Worm (Caenorhabditis elegans) whole organism, young adult: ENCODE results near the gene F58A4.2.

Experiments used
- B0336.3 ChIP-seq: fragments of 200-800 bp; sonication (Bioruptor generic); IDR thresholded peaks from 2 replicates; pipeline ENCODE4 v1.3.6; 2022; ENCODE audit warnings: missing genetic modification characterization, missing compliant biosample characterization
- F22D6.2 ChIP-seq: sonication (generic microtip); optimal IDR thresholded peaks from 2 replicates; lab custom pipeline; 2016; ENCODE audit warnings: mild to moderate bottlenecking, missing genetic modification characterization, missing compliant biosample characterization
- K11D2.4 ChIP-seq: fragments of 200-800 bp; sonication (Bioruptor generic); IDR thresholded peaks from 2 replicates; pipeline ENCODE4 v1.3.6; 2022; ENCODE audit warnings: missing genetic modification reagents, missing genetic modification characterization, missing compliant biosample characterization
- Y53F4B.3 ChIP-seq: fragments of 200-800 bp; sonication (Bioruptor generic); IDR thresholded peaks from 2 replicates; pipeline ENCODE4 v1.3.6; 2022; ENCODE audit warnings: missing genetic modification reagents, missing genetic modification characterization, missing compliant biosample characterization
- Y56A3A.18 ChIP-seq: fragments of 200-800 bp; sonication (Bioruptor generic); IDR thresholded peaks from 2 replicates; pipeline ENCODE4 v1.3.6; 2022; ENCODE audit warnings: missing genetic modification reagents, missing genetic modification characterization, missing compliant biosample characterization
- akir-1 ChIP-seq: fragments of 200-800 bp; sonication (Bioruptor generic); optimal IDR thresholded peaks from 2 replicates; lab custom pipeline; 2018; ENCODE audit warnings: mild to moderate bottlenecking, missing genetic modification characterization, moderate library complexity, missing compliant biosample characterization
- ama-1 ChIP-seq, 3 experiments: fragments of 150-350 bp in 1 of 3; sonication (generic microtip) in 2 of 3; optimal IDR thresholded peaks; 2 replicates each; lab custom pipeline; 2014 to 2018; ENCODE audit warnings: missing biosample characterization in 2 of 3, missing genetic modification characterization in 2 of 3, missing genetic modification reagents in 2 of 3
- athp-1 ChIP-seq: sonication (generic microtip); optimal IDR thresholded peaks from 2 replicates; lab custom pipeline; 2017; ENCODE audit warnings: mild to moderate bottlenecking, missing genetic modification characterization, missing compliant biosample characterization
- attf-3 ChIP-seq: fragments of 200-800 bp; sonication (Bioruptor generic); conservative IDR thresholded peaks from 2 replicates; pipeline ENCODE4 v1.3.6; 2022; ENCODE audit warnings: missing genetic modification reagents, missing genetic modification characterization, missing compliant biosample characterization
- attf-5 ChIP-seq: fragments of 200-800 bp; sonication (Bioruptor generic); optimal IDR thresholded peaks from 2 replicates; lab custom pipeline; 2018; ENCODE audit warnings: mild to moderate bottlenecking, missing genetic modification characterization, missing compliant biosample characterization
- cebp-1 ChIP-seq, 2 experiments: fragments of 200-800 bp in 1 of 2; sonication (Bioruptor generic) in 1 of 2; sonication (generic microtip) in 1 of 2; IDR thresholded peaks in 1 of 2; optimal IDR thresholded peaks in 1 of 2; 2 replicates each; pipeline versions ENCODE4 v1.3.6 to Lab custom; 2017 to 2022; ENCODE audit warnings: missing compliant biosample characterization in 2 of 2, missing genetic modification characterization in 2 of 2, mild to moderate bottlenecking in 1 of 2, missing genetic modification reagents in 1 of 2, moderate library complexity in 1 of 2
- ceh-27 ChIP-seq: fragments of 200-800 bp; sonication (Bioruptor generic); optimal IDR thresholded peaks from 2 replicates; lab custom pipeline; 2018; ENCODE audit warnings: mild to moderate bottlenecking, missing genetic modification characterization, moderate library complexity, missing compliant biosample characterization
- die-1 ChIP-seq: sonication (generic microtip); optimal IDR thresholded peaks from 2 replicates; lab custom pipeline; 2016; ENCODE audit warnings: missing genotype, mild to moderate bottlenecking, missing genetic modification characterization, missing compliant biosample characterization
- dox-1 ChIP-seq: fragments of 200-800 bp; sonication (Bioruptor generic); IDR thresholded peaks from 2 replicates; pipeline ENCODE4 v1.3.6; 2022; ENCODE audit warnings: missing genetic modification reagents, missing genetic modification characterization, missing compliant biosample characterization
- efl-1 ChIP-seq: fragments of 150-350 bp; optimal IDR thresholded peaks from 2 replicates; lab custom pipeline; 2014; ENCODE audit warnings: missing biosample characterization, missing genetic modification reagents, missing genetic modification characterization
- egl-44 ChIP-seq: fragments of 200-800 bp; sonication (Bioruptor generic); IDR thresholded peaks from 2 replicates; pipeline ENCODE4 v1.3.6; 2022; ENCODE audit warnings: missing genetic modification reagents, missing genetic modification characterization, missing compliant biosample characterization
- egrh-3 ChIP-seq: fragments of 200-800 bp; sonication (Bioruptor generic); IDR thresholded peaks from 2 replicates; pipeline ENCODE4 v1.3.6; 2022; ENCODE audit warnings: missing genetic modification reagents, missing genetic modification characterization, missing compliant biosample characterization
- fkh-3 ChIP-seq: sonication (generic microtip); optimal IDR thresholded peaks from 2 replicates; lab custom pipeline; 2016; ENCODE audit warnings: mild to moderate bottlenecking, missing genetic modification characterization, missing compliant biosample characterization
- gei-17 ChIP-seq: fragments of 200-800 bp; sonication (Bioruptor generic); optimal IDR thresholded peaks from 2 replicates; lab custom pipeline; 2018; ENCODE audit warnings: mild to moderate bottlenecking, missing genetic modification characterization, missing compliant biosample characterization
- lin-26 ChIP-seq: fragments of 200-800 bp; sonication (Bioruptor generic); IDR thresholded peaks from 2 replicates; pipeline ENCODE4 v1.3.6; 2022; ENCODE audit warnings: missing genetic modification reagents, missing genetic modification characterization, missing compliant biosample characterization
- lin-35 ChIP-seq, 3 experiments: fragments of 150-350 bp in 2 of 3; sonication (generic microtip) in 1 of 3; optimal IDR thresholded peaks; 2 replicates each; lab custom pipeline; 2014 to 2018; ENCODE audit warnings: missing biosample characterization in 3 of 3, missing genetic modification characterization in 3 of 3, missing genetic modification reagents in 3 of 3
- madf-3 ChIP-seq: fragments of 200-800 bp; sonication (Bioruptor generic); IDR thresholded peaks from 2 replicates; pipeline ENCODE4 v1.3.6; 2022; ENCODE audit warnings: missing genetic modification reagents, missing genetic modification characterization, missing compliant biosample characterization
- madf-6 ChIP-seq: fragments of 200-800 bp; sonication (Bioruptor generic); IDR thresholded peaks from 2 replicates; pipeline ENCODE4 v1.3.6; 2022; ENCODE audit warnings: missing genetic modification reagents, missing genetic modification characterization, missing compliant biosample characterization
- nfyb-1 ChIP-seq: fragments of 200-800 bp; sonication (Bioruptor generic); IDR thresholded peaks from 2 replicates; pipeline ENCODE4 v1.3.6; 2022; ENCODE audit warnings: missing genetic modification reagents, missing genetic modification characterization, missing compliant biosample characterization
- nhr-179 ChIP-seq: sonication (generic microtip); optimal IDR thresholded peaks from 2 replicates; lab custom pipeline; 2016; ENCODE audit warnings: mild to moderate bottlenecking, missing genetic modification characterization, missing compliant biosample characterization
- nhr-80 ChIP-seq: sonication (generic microtip); optimal IDR thresholded peaks from 2 replicates; lab custom pipeline; 2016; ENCODE audit warnings: missing genetic modification characterization, missing compliant biosample characterization
- repo-1 ChIP-seq: sonication (generic microtip); optimal IDR thresholded peaks from 2 replicates; lab custom pipeline; 2017; ENCODE audit warnings: mild to moderate bottlenecking, missing genetic modification characterization, missing compliant biosample characterization
- snpc-4 ChIP-seq, 5 experiments: fragments of 150-350 bp in 1 of 5; sonication (generic microtip) in 4 of 5; optimal IDR thresholded peaks; 2 replicates each; lab custom pipeline; 2014 to 2018; ENCODE audit warnings: missing genetic modification characterization in 5 of 5, missing biosample characterization in 3 of 5, antibody characterized with exemption in 2 of 5, mild to moderate bottlenecking in 2 of 5, missing compliant biosample characterization in 2 of 5, missing genotype in 2 of 5, moderate library complexity in 2 of 5, missing genetic modification reagents in 1 of 5
- somi-1 ChIP-seq: fragments of 200-800 bp; sonication (Bioruptor generic); optimal IDR thresholded peaks from 2 replicates; lab custom pipeline; 2018; ENCODE audit warnings: mild to moderate bottlenecking, missing genetic modification characterization, missing compliant biosample characterization
- tbp1 ChIP-seq: fragments of 200-800 bp; sonication (Bioruptor generic); optimal IDR thresholded peaks from 2 replicates; lab custom pipeline; 2018; ENCODE audit warnings: mild to moderate bottlenecking, missing genetic modification characterization, missing compliant biosample characterization
- tbx-9 ChIP-seq: sonication (generic microtip); optimal IDR thresholded peaks from 2 replicates; lab custom pipeline; 2016; ENCODE audit warnings: borderline replicate concordance, missing genetic modification characterization, inconsistent platforms, missing compliant biosample characterization
- tlf-1 ChIP-seq: fragments of 200-800 bp; sonication (Bioruptor generic); optimal IDR thresholded peaks from 2 replicates; lab custom pipeline; 2018; ENCODE audit warnings: mild to moderate bottlenecking, missing genetic modification characterization, missing compliant biosample characterization
- xnd-1 ChIP-seq: sonication (generic microtip); optimal IDR thresholded peaks from 2 replicates; lab custom pipeline; 2016; ENCODE audit warnings: missing genotype, missing genetic modification reagents, missing genetic modification characterization, missing compliant biosample characterization
- zfh-2 ChIP-seq: fragments of 200-800 bp; sonication (Bioruptor generic); conservative IDR thresholded peaks from 2 replicates; pipeline ENCODE4 v1.3.6; 2022; ENCODE audit warnings: missing genetic modification reagents, missing genetic modification characterization, missing compliant biosample characterization
- ztf-22 ChIP-seq: fragments of 200-800 bp; sonication (Bioruptor generic); optimal IDR thresholded peaks from 2 replicates; lab custom pipeline; 2018; ENCODE audit warnings: mild to moderate bottlenecking, missing genetic modification characterization, moderate library complexity, missing compliant biosample characterization
- ztf-25 ChIP-seq: fragments of 200-800 bp; sonication (Bioruptor generic); IDR thresholded peaks from 2 replicates; pipeline ENCODE4 v1.3.6; 2022; ENCODE audit warnings: missing genetic modification reagents, missing genetic modification characterization, missing compliant biosample characterization

Gene F58A4.2

ce11 chrIII:9623460-9623859 lies 22.9 kb upstream of the F58A4.2 start (continued):
- TF ChIP-seq athp-1 (tag; lab: Kevin White, UChicago): no peak
- TF ChIP-seq ama-1 (optimal IDR thresholded peaks at IDR 0.05; lab: Kevin White, UChicago): no peak
- TF ChIP-seq ama-1 (GFP tag; optimal IDR thresholded peaks at IDR 0.05; lab: Kevin White, UChicago): no peak
- peak; percentile 59 for TF ChIP-seq repo-1 (tag; lab: Kevin White, UChicago)
- no peak for TF ChIP-seq tlf-1 (GFP tag; lab: Kevin White, UChicago)
- no peak for TF ChIP-seq snpc-4 (GFP tag; optimal IDR thresholded peaks at IDR 0.05; lab: Kevin White, UChicago)
- TF ChIP-seq snpc-4 (tag; optimal IDR thresholded peaks at IDR 0.05; lab: Kevin White, UChicago): no peak
- TF ChIP-seq dox-1 (GFP tag; lab: Robert Waterston, UW): peak; percentile 21; the same call in 1 of the 2 replicates
- TF ChIP-seq efl-1 (GFP tag; lab: Kevin White, UChicago): no peak
- TF ChIP-seq, all 124 proteins: peak for 6

DNA sequence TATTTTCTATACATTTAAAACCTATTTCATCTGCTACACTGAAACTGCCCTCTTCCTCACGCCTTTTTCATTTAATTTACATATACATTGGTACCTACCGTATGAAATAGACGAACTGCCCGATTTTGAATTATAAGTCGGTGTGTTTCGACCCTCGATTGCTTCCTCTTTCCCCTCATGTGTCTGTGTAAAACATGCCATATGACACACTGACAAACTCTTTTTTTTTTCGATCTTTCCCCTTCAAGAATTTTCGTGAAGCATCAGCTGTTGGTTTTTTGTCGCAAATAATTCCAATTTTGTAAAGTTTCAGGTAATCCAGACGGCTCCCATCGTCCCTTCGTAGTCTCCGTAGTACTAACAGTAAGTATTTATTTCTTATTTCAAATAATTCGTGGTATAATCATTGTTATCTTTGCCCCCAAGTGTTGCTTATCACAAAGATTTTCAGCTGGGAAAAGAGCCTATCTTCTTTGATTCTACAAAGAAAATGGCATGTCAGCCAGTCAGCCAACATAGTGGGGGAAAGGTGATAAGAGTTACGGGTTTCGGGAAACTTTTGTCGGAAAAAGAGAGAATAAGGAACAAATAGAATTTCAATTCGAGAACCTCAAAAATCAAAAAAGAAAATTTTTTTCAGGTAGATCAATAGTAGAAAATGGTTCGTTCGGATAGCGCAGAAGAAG lies 21.4 kb upstream of the F58A4.2 start:
- TF ChIP-seq Y56A3A.18 (GFP tag; lab: Robert Waterston, UW) (0 out of 2 replicates have a peak, but pooled peaks have one; percentile 23), tbp1 (GFP tag; lab: Kevin White, UChicago) (peak; percentile 4), B0336.3 (GFP tag; lab: Robert Waterston, UW) (0 out of 2 replicates have a peak, but pooled peaks have one; percentile 12), cebp-1 (GFP tag; IDR thresholded peaks at IDR 0.05; lab: Robert Waterston, UW) (no peak), cebp-1 (tag; optimal IDR thresholded peaks at IDR 0.05; lab: Kevin White, UChicago) (peak; percentile 12), tbx-9 (tag; lab: Kevin White, UChicago) (no peak), nfyb-1 (GFP tag; lab: Robert Waterston, UW) (0 out of 2 replicates have a peak, but pooled peaks have one; percentile 19), somi-1 (GFP tag; lab: Kevin White, UChicago) (no peak), nhr-80 (tag; lab: Kevin White, UChicago) (peak; percentile 81), Y53F4B.3 (GFP tag; lab: Robert Waterston, UW) (no peak), die-1 (no peak), madf-3 (GFP tag; lab: Robert Waterston, UW) (no peak), lin-35 (GFP tag; optimal IDR thresholded peaks at IDR 0.05; lab: Kevin White, UChicago) (peak in 1 of 3 experiments; percentile 4)

- TF ChIP-seq ceh-27: peak; percentile 19
- no peak for TF ChIP-seq lin-26 (GFP tag; lab: Robert Waterston, UW)
- 0 out of 2 replicates have a peak, but pooled peaks have one; percentile 11 for TF ChIP-seq K11D2.4
- no peak for TF ChIP-seq repo-1 (tag; lab: Kevin White, UChicago)
Observed at ce11 chrIII:9620148-9620547, 19.6 kb upstream of the F58A4.2 start.

- TF ChIP-seq akir-1 (no peak), cebp-1 (GFP tag; IDR thresholded peaks at IDR 0.05; lab: Robert Waterston, UW) (peak; percentile 30; the same call in 1 of the 2 replicates), cebp-1 (tag; optimal IDR thresholded peaks at IDR 0.05; lab: Kevin White, UChicago) (peak; percentile 85), attf-5 (GFP tag; lab: Kevin White, UChicago) (peak; percentile 92), die-1 (peak; percentile 72), nfyb-1 (GFP tag; lab: Robert Waterston, UW) (0 out of 2 replicates have a peak, but pooled peaks have one; percentile 75), nhr-179 (tag; lab: Kevin White, UChicago) (no peak), tbp1 (GFP tag; lab: Kevin White, UChicago) (peak; percentile 43), tbx-9 (tag; lab: Kevin White, UChicago) (no peak), F22D6.2 (tag; lab: Kevin White, UChicago) (peak; percentile 73), attf-3 (peak; percentile 23; the same call in 1 of the 2 replicates), ztf-22 (GFP tag; lab: Kevin White, UChicago) (no peak), egrh-3 (GFP tag; lab: Robert Waterston, UW) (peak; percentile 89), egl-44 (GFP tag; lab: Robert Waterston, UW) (peak; percentile 20; the same call in 1 of the 2 replicates), dox-1 (GFP tag; lab: Robert Waterston, UW) (peak; percentile 75), nhr-80 (tag; lab: Kevin White, UChicago) (peak; percentile 95), zfh-2 (GFP tag; lab: Robert Waterston, UW) (peak; percentile 98), ama-1 (optimal IDR thresholded peaks at IDR 0.05; lab: Kevin White, UChicago) (no peak), ama-1 (GFP tag; optimal IDR thresholded peaks at IDR 0.05; lab: Kevin White, UChicago) (no peak), xnd-1 (tag; lab: Kevin White, UChicago) (no peak), fkh-3 (tag; lab: Kevin White, UChicago) (no peak), gei-17 (GFP tag; lab: Kevin White, UChicago) (peak; percentile 69), madf-6 (no peak), ztf-25 (no peak)
Observed at ce11 chrIII:9619079-9619761, 18.7 kb upstream of the F58A4.2 start, which contains the start of gene hlh-11. hlh-11 (plus strand) TSS chrIII:9619711.
